Fruit fly (Drosophila melanogaster) whole organism, prepupa: Measurements from ENCODE around the gene CG17264.

Experiments
- Blimp-1 ChIP-seq: fragments of 200-800 bp; sonication (Bioruptor generic); optimal IDR thresholded peaks from 3 replicates; lab custom pipeline; 2017; ENCODE audit warnings: missing biosample characterization, missing genetic modification characterization, mild to moderate bottlenecking, moderate library complexity, missing genetic modification reagents
- CG10631 ChIP-seq: fragments of 200-800 bp; sonication (Bioruptor generic); optimal IDR thresholded peaks from 2 replicates; lab custom pipeline; 2016; ENCODE audit warnings: missing biosample characterization, missing genetic modification characterization
- CG10669 ChIP-seq: fragments of 200-800 bp; sonication (Bioruptor generic); optimal IDR thresholded peaks from 3 replicates; lab custom pipeline; 2018; ENCODE audit warnings: missing biosample characterization, mild to moderate bottlenecking, missing genetic modification characterization, moderate library complexity
- CG11294 ChIP-seq: fragments of 200-800 bp; sonication (Bioruptor generic); IDR thresholded peaks from 2 replicates; pipeline ENCODE4 v1.3.6; 2022; ENCODE audit warnings: missing biosample characterization, missing genetic modification characterization
- CG11762 ChIP-seq: fragments of 200-800 bp; sonication (Bioruptor generic); optimal IDR thresholded peaks from 3 replicates; lab custom pipeline; 2016; ENCODE audit warnings: missing biosample characterization, missing genetic modification characterization; ENCODE audit not compliant: insufficient read depth
- CG11902 ChIP-seq: fragments of 200-800 bp; sonication (Bioruptor generic); optimal IDR thresholded peaks from 3 replicates; lab custom pipeline; 2016; ENCODE audit warnings: missing biosample characterization, missing genetic modification characterization
- CG15336 ChIP-seq: fragments of 200-800 bp; sonication (Bioruptor generic); IDR thresholded peaks from 2 replicates; pipeline ENCODE4 v1.3.6; 2022; ENCODE audit warnings: missing biosample characterization, missing genetic modification characterization
- CG1621 ChIP-seq: fragments of 200-800 bp; sonication (Bioruptor generic); optimal IDR thresholded peaks from 3 replicates; lab custom pipeline; 2018; ENCODE audit warnings: missing biosample characterization, mild to moderate bottlenecking, missing genetic modification characterization
- CG16779 ChIP-seq: fragments of 200-800 bp; sonication (Bioruptor generic); optimal IDR thresholded peaks from 3 replicates; lab custom pipeline; 2017; ENCODE audit warnings: missing biosample characterization, mild to moderate bottlenecking, missing genetic modification characterization
- CG3032 ChIP-seq: fragments of 200-800 bp; optimal IDR thresholded peaks from 2 replicates; lab custom pipeline; 2019; ENCODE audit warnings: missing biosample characterization, mild to moderate bottlenecking, missing genetic modification characterization, moderate library complexity
- CG31627 ChIP-seq: fragments of 200-800 bp; sonication (Bioruptor generic); optimal IDR thresholded peaks from 3 replicates; lab custom pipeline; 2016; ENCODE audit warnings: missing biosample characterization, missing genetic modification characterization
- CG32006 ChIP-seq: fragments of 200-800 bp; sonication (Bioruptor generic); optimal IDR thresholded peaks from 3 replicates; lab custom pipeline; 2017; ENCODE audit warnings: missing biosample characterization, mild to moderate bottlenecking, missing genetic modification characterization
- CG6163 ChIP-seq: fragments of 200-800 bp; sonication (Bioruptor generic); IDR thresholded peaks from 3 replicates; pipeline ENCODE4 v1.3.6; 2022; ENCODE audit warnings: missing biosample characterization, missing genetic modification characterization
- CG6276 ChIP-seq: fragments of 200-800 bp; sonication (Bioruptor generic); optimal IDR thresholded peaks from 2 replicates; lab custom pipeline; 2017; ENCODE audit warnings: missing biosample characterization, mild to moderate bottlenecking, missing genetic modification characterization
- CG6854 ChIP-seq: fragments of 200-800 bp; sonication (Bioruptor generic); optimal IDR thresholded peaks from 2 replicates; lab custom pipeline; 2017; ENCODE audit warnings: missing biosample characterization, mild to moderate bottlenecking, missing genetic modification characterization
- CG7368 ChIP-seq: fragments of 200-800 bp; sonication (Bioruptor generic); optimal IDR thresholded peaks from 3 replicates; lab custom pipeline; 2016; ENCODE audit warnings: missing biosample characterization, missing genetic modification characterization
- CG8119 ChIP-seq: fragments of 200-800 bp; sonication (Bioruptor generic); IDR thresholded peaks from 3 replicates; pipeline ENCODE4 v1.3.6; 2022; ENCODE audit warnings: missing biosample characterization, missing genetic modification characterization
- CG8632 ChIP-seq: fragments of 200-800 bp; sonication (Bioruptor generic); optimal IDR thresholded peaks from 3 replicates; lab custom pipeline; 2016; ENCODE audit warnings: missing biosample characterization, missing genetic modification characterization
- Eip93F ChIP-seq: fragments of 200-800 bp; sonication (Bioruptor generic); optimal IDR thresholded peaks from 2 replicates; lab custom pipeline; 2016; ENCODE audit warnings: missing biosample characterization, mild to moderate bottlenecking, missing genetic modification characterization
- Ets21C ChIP-seq: fragments of 200-800 bp; sonication (Bioruptor generic); optimal IDR thresholded peaks from 3 replicates; lab custom pipeline; 2016; ENCODE audit warnings: missing biosample characterization, missing genetic modification characterization
- Ets96B ChIP-seq: fragments of 200-800 bp; optimal IDR thresholded peaks from 2 replicates; lab custom pipeline; 2019; ENCODE audit warnings: missing biosample characterization, mild to moderate bottlenecking, missing genetic modification characterization, moderate library complexity
- Gug ChIP-seq: fragments of 200-800 bp; sonication (Bioruptor generic); IDR thresholded peaks from 2 replicates; pipeline ENCODE4 v1.3.6; 2022; ENCODE audit warnings: missing biosample characterization, missing genetic modification characterization
- Hr38 ChIP-seq: sonication (Bioruptor generic); optimal IDR thresholded peaks from 2 replicates; lab custom pipeline; 2016; ENCODE audit warnings: missing biosample characterization, missing genetic modification characterization
- Hr4 ChIP-seq: fragments of 200-800 bp; sonication (Bioruptor generic); optimal IDR thresholded peaks from 3 replicates; lab custom pipeline; 2016; ENCODE audit warnings: missing biosample characterization, missing genetic modification characterization
- Lpt ChIP-seq: fragments of 200-800 bp; sonication (Bioruptor generic); optimal IDR thresholded peaks from 3 replicates; lab custom pipeline; 2016; ENCODE audit warnings: missing biosample characterization, missing genetic modification characterization
- OdsH ChIP-seq: fragments of 200-800 bp; sonication (Bioruptor generic); optimal IDR thresholded peaks from 3 replicates; lab custom pipeline; 2016; ENCODE audit warnings: missing biosample characterization, missing genetic modification characterization
- Smox ChIP-seq: fragments of 200-800 bp; sonication (Bioruptor generic); optimal IDR thresholded peaks from 3 replicates; lab custom pipeline; 2016; ENCODE audit warnings: missing biosample characterization, missing genetic modification characterization
- Sox14 ChIP-seq: fragments of 200-800 bp; sonication (Bioruptor generic); optimal IDR thresholded peaks from 3 replicates; lab custom pipeline; 2016; ENCODE audit warnings: missing biosample characterization, missing genetic modification characterization
- Sox15 ChIP-seq: fragments of 200-800 bp; sonication (Bioruptor generic); optimal IDR thresholded peaks from 3 replicates; lab custom pipeline; 2016; ENCODE audit warnings: missing biosample characterization, missing genetic modification characterization
- acj6 ChIP-seq: fragments of 200-800 bp; sonication (Bioruptor generic); optimal IDR thresholded peaks from 3 replicates; lab custom pipeline; 2016; ENCODE audit warnings: missing biosample characterization, missing genetic modification characterization
- cyc ChIP-seq: fragments of 200-800 bp; sonication (Bioruptor generic); optimal IDR thresholded peaks from 3 replicates; lab custom pipeline; 2016; ENCODE audit warnings: missing biosample characterization, missing genetic modification characterization
- eg ChIP-seq: fragments of 200-800 bp; sonication (Bioruptor generic); IDR thresholded peaks from 3 replicates; pipeline ENCODE4 v1.3.6; 2022; ENCODE audit warnings: missing biosample characterization, missing genetic modification characterization
- esn ChIP-seq: fragments of 200-800 bp; sonication (Bioruptor generic); optimal IDR thresholded peaks from 2 replicates; lab custom pipeline; 2016; ENCODE audit warnings: missing biosample characterization, mild to moderate bottlenecking, missing genetic modification characterization, moderate library complexity
- fd59A ChIP-seq: fragments of 200-800 bp; sonication (Bioruptor generic); optimal IDR thresholded peaks from 2 replicates; lab custom pipeline; 2017; ENCODE audit warnings: missing biosample characterization, mild to moderate bottlenecking, missing genetic modification characterization, missing genetic modification reagents
- fd85E ChIP-seq: fragments of 200-800 bp; sonication (Bioruptor generic); optimal IDR thresholded peaks from 3 replicates; lab custom pipeline; 2016; ENCODE audit warnings: missing biosample characterization, missing genetic modification characterization
- fkh ChIP-seq: fragments of 200-800 bp; sonication (Bioruptor generic); optimal IDR thresholded peaks from 3 replicates; lab custom pipeline; 2017; ENCODE audit warnings: missing biosample characterization, mild to moderate bottlenecking, missing genetic modification characterization, moderate library complexity
- lz ChIP-seq: fragments of 200-800 bp; sonication (Bioruptor generic); optimal IDR thresholded peaks from 3 replicates; lab custom pipeline; 2016; ENCODE audit warnings: missing biosample characterization, missing genetic modification characterization
- net ChIP-seq: fragments of 200-800 bp; sonication (Bioruptor generic); optimal IDR thresholded peaks from 3 replicates; lab custom pipeline; 2016; ENCODE audit warnings: missing biosample characterization, missing genetic modification characterization
- salr ChIP-seq, 2 experiments: fragments of 200-800 bp; sonication (Bioruptor generic); optimal IDR thresholded peaks; 3 replicates each; lab custom pipeline; 2016 to 2018; ENCODE audit warnings: missing biosample characterization in 2 of 2, missing genetic modification characterization in 2 of 2, mild to moderate bottlenecking in 1 of 2
- svp ChIP-seq: fragments of 200-800 bp; sonication (Bioruptor generic); peaks from one replicate; lab custom pipeline; 2016; ENCODE audit warnings: missing biosample characterization, missing genetic modification characterization

Gene CG17264

dm6 chr2L:2972439-2972936, 45.8 kb upstream of the CG17264 start, which contains the start of the genes Rrp1 and gammaTub23C (continued):
- TF ChIP-seq Smox (GFP tag; lab: Kevin White, UChicago) (peak; percentile 85), CG10631 (peak; percentile 94), CG6276 (no peak), fd85E (no peak), eg (GFP tag; lab: Robert Waterston, UW) (peak; percentile 85), CG8119 (GFP tag; lab: Robert Waterston, UW) (peak; percentile 88), CG7368 (GFP tag; lab: Kevin White, UChicago) (no peak), Sox15 (GFP tag; lab: Kevin White, UChicago) (peak; percentile 94), CG10669 (GFP tag; lab: Kevin White, UChicago) (peak; percentile 87), Eip93F (peak; percentile 54), Ets21C (GFP tag; lab: Kevin White, UChicago) (peak; percentile 80), Sox14 (GFP tag; lab: Kevin White, UChicago) (peak; percentile 87), CG8632 (GFP tag; lab: Kevin White, UChicago) (peak; percentile 90), CG15336 (GFP tag; lab: Robert Waterston, UW) (peak; percentile 86), net (peak; percentile 89), lz (GFP tag; lab: Kevin White, UChicago) (peak; percentile 89), acj6 (GFP tag; lab: Kevin White, UChicago) (peak; percentile 92), fkh (peak; percentile 92), OdsH (GFP tag; lab: Kevin White, UChicago) (peak; percentile 93), svp (GFP tag; lab: Kevin White, UChicago) (no peak), CG11294 (GFP tag; lab: Robert Waterston, UW) (peak; percentile 76), CG11902 (GFP tag; lab: Kevin White, UChicago) (peak; percentile 93), CG16779 (tag; lab: Kevin White, UChicago) (no peak)

dm6 chr2L:2976829-2977228, 41.5 kb upstream of the CG17264 start, which contains the start of the genes CG9641 and CG3165:
Gene CG9641 (minus strand): TSS chr2L:2976862.
Gene CG3165 (plus strand): TSS chr2L:2977122.
- TF ChIP-seq net (no peak), Eip93F (peak; percentile 64), Gug (peak; percentile 82), esn (GFP tag; lab: Kevin White, UChicago) (peak; percentile 91), Ets21C (GFP tag; lab: Kevin White, UChicago) (no peak), salr (GFP tag; optimal IDR thresholded peaks at IDR 0.05; lab: Kevin White, UChicago) (peak in 1 of 2 experiments; percentile 58), CG11902 (GFP tag; lab: Kevin White, UChicago) (peak; percentile 78), CG6163 (GFP tag; lab: Robert Waterston, UW) (peak; percentile 80), CG3032 (tag; lab: Kevin White, UChicago) (peak; percentile 86), Blimp-1 (GFP tag; lab: Kevin White, UChicago) (no peak), CG31627 (GFP tag; lab: Kevin White, UChicago) (peak; percentile 92), lz (GFP tag; lab: Kevin White, UChicago) (peak; percentile 92), eg (GFP tag; lab: Robert Waterston, UW) (peak; percentile 83), Lpt (GFP tag; lab: Kevin White, UChicago) (no peak), CG11294 (GFP tag; lab: Robert Waterston, UW) (peak; percentile 66; the same call in 1 of the 2 replicates), cyc (GFP tag; lab: Kevin White, UChicago) (peak; percentile 92), Hr4 (GFP tag; lab: Kevin White, UChicago) (no peak), Sox15 (GFP tag; lab: Kevin White, UChicago) (peak; percentile 73), CG15336 (GFP tag; lab: Robert Waterston, UW) (peak; percentile 83), CG32006 (GFP tag; lab: Kevin White, UChicago) (no peak), CG7368 (GFP tag; lab: Kevin White, UChicago) (no peak), CG11762 (GFP tag; lab: Kevin White, UChicago) (peak; percentile 72), Sox14 (GFP tag; lab: Kevin White, UChicago) (no peak), CG8119 (GFP tag; lab: Robert Waterston, UW) (peak; percentile 76; the same call in 2 of the 3 replicates), CG6854 (peak; percentile 74), Ets96B (tag; lab: Kevin White, UChicago) (peak; percentile 75), fd59A (GFP tag; lab: Kevin White, UChicago) (peak; percentile 74), Hr38 (GFP tag; lab: Kevin White, UChicago) (peak; percentile 15), CG1621 (tag; lab: Kevin White, UChicago) (peak; percentile 74), Smox (GFP tag; lab: Kevin White, UChicago) (no peak)
